Worm (Caenorhabditis elegans): Measurements from ENCODE around the gene F13D12.8.

DNA sequence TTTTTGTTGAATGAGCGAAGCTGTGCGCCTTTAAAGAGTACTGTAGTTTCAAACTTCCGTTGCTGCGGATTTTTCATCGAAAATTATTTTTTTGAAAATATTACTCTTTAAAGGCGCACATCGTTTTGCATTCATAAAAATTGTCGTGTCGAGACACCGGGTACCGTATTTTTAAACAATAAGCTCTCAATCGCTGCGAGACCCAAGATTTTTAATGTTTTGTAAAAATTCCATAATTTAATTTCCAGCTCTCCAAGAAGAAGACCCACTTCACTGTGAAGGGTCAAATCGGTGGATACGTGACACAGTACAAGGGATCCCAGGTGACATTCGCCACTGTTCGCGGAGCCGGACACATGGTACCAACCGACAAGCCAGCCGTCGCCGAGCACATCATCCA is 9.9 kb upstream of the F13D12.8 start:
- TF ChIP-seq dve-1 (tag; optimal IDR thresholded peaks at IDR 0.05; ENCODE audit: insufficient read depth) (no peak), ces-1 (GFP tag; optimal IDR thresholded peaks at IDR 0.05) (no peak)

Data from whole organism, L4 larva.